Worm (Caenorhabditis elegans): Measurements from ENCODE around the gene F33E11.3.

DNA sequence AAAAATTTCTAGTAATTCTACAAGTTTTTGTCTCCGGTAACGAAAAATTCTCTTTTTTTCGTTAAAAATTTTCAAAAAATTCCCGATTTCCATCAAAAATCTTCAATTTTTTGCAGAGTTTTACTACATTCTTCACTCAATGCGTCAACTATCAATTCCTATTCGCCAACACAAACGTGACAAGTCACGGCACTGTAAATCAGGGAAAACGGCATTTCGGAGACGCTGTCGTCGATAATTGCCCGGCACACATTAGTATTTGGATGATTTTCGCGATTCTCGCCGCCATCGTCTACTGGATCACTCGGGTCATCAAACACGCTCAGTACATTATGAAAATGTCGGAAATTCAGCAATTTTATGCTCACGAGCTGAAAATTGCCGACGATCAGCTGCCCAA lies 47.3 kb upstream of the F33E11.3 start:
- TF ChIP-seq flt-1 (GFP tag; IDR thresholded peaks at IDR 0.05) (no peak), T22C8.4 (GFP tag; IDR thresholded peaks at IDR 0.05) (no peak), ztf-29 (GFP tag; IDR thresholded peaks at IDR 0.05) (no peak), tab-1 (GFP tag; IDR thresholded peaks at IDR 0.05) (no peak), klf-2 (GFP tag; conservative IDR thresholded peaks at IDR 0.05) (no peak), ztf-23 (GFP tag; IDR thresholded peaks at IDR 0.05) (no peak)
